Fruit fly (Drosophila melanogaster): ENCODE measurements around the gene CG4842.

Gene CG4842

DNA sequence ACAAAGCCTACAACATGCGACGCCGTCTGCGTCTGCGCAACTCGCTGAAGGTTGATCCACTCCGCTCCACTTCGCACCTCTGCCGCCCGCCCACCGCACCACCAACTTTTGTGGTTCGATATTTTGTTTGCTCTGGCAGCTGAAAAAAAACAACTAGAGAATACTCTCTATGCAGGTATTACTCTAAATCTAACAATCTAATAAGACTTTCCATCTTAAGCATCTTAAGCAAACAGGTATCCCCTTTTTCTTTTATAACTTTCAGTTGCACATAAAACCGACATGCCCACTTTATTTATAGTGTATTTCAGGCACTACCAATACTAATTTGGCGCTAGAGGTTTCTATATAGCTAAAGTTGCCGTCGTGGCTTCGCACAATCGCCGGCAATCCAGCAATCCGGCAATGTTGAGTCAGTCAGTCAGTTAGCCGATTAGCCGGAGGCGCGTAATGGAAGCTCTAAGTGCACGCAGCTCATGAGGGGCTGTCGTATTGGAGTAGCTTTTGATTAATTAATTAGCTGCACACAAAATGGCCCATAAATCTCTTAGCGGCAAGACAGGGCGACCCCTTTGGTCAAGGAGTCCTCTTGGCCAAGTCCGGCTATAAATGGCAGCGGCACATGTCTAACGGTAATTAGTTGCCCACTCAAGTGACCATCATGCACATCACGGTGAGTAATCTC, 39.8 kb upstream of the CG4842 start, which contains the start of gene CG13058 (continued):
- peak; percentile 90 for TF ChIP-seq Ada2b (GFP tag; IDR thresholded peaks at IDR 0.05)
- no peak for TF ChIP-seq CG1233 (GFP tag; optimal IDR thresholded peaks at IDR 0.05)
- no peak for TF ChIP-seq mirr (GFP tag; optimal IDR thresholded peaks at IDR 0.05)
- TF ChIP-seq trem (tag; optimal IDR thresholded peaks at IDR 0.05): no peak
- TF ChIP-seq ttk (GFP tag; IDR thresholded peaks at IDR 0.05): peak; percentile 44
- no peak for TF ChIP-seq Pdp1 (GFP tag; optimal IDR thresholded peaks at IDR 0.05)
- TF ChIP-seq pzg (GFP tag; optimal IDR thresholded peaks at IDR 0.05): no peak
- TF ChIP-seq tx (GFP tag; optimal IDR thresholded peaks at IDR 0.05): peak; percentile 72
- peak; percentile 36 for TF ChIP-seq CG8944 (GFP tag; optimal IDR thresholded peaks at IDR 0.05)
- no peak for TF ChIP-seq Dad (GFP tag; optimal IDR thresholded peaks at IDR 0.05)
- no peak for TF ChIP-seq insv (GFP tag; optimal IDR thresholded peaks at IDR 0.05)
- TF ChIP-seq MTF-1 (GFP tag; optimal IDR thresholded peaks at IDR 0.05; ENCODE audit: borderline replicate concordance): peak; percentile 7
- no peak; the same call in 1 of the 2 replicates for TF ChIP-seq CG4730 (GFP tag; IDR thresholded peaks at IDR 0.05)
- no peak for TF ChIP-seq Doc3 (GFP tag; IDR thresholded peaks at IDR 0.05; ENCODE audit: partially characterized antibody)
- peak; percentile 38 for TF ChIP-seq cwo (GFP tag; optimal IDR thresholded peaks at IDR 0.05)
- TF ChIP-seq CG15269 (tag; optimal IDR thresholded peaks at IDR 0.05): peak; percentile 86
- peak; percentile 36 for TF ChIP-seq CG13775 (GFP tag; optimal IDR thresholded peaks at IDR 0.05)
- peak; percentile 64 for TF ChIP-seq Ptx1 (GFP tag; IDR thresholded peaks at IDR 0.05)
- TF ChIP-seq CG5180 (GFP tag; optimal IDR thresholded peaks at IDR 0.05): peak; percentile 57
- peak; percentile 37 for TF ChIP-seq slp2 (GFP tag; optimal IDR thresholded peaks at IDR 0.05)
- no peak for TF ChIP-seq CG6654 (GFP tag; optimal IDR thresholded peaks at IDR 0.05)
- peak; percentile 42 for TF ChIP-seq zfh2 (GFP tag; optimal IDR thresholded peaks at IDR 0.05)
- TF ChIP-seq CG2199 (GFP tag; IDR thresholded peaks at IDR 0.05): no peak
- no peak for TF ChIP-seq CG33557 (GFP tag; optimal IDR thresholded peaks at IDR 0.05)
- TF ChIP-seq Hr78 (GFP tag; optimal IDR thresholded peaks at IDR 0.05): no peak
- no peak for TF ChIP-seq CG2202 (tag; optimal IDR thresholded peaks at IDR 0.05)
- no peak for TF ChIP-seq CG30020 (tag; optimal IDR thresholded peaks at IDR 0.05)
- TF ChIP-seq exex (tag; optimal IDR thresholded peaks at IDR 0.05): no peak
- TF ChIP-seq lmd (GFP tag; IDR thresholded peaks at IDR 0.05): peak; percentile 67
- peak; percentile 41 for TF ChIP-seq CG8089 (GFP tag; optimal IDR thresholded peaks at IDR 0.05)
- no peak for TF ChIP-seq Nf-YB (GFP tag; optimal IDR thresholded peaks at IDR 0.05)
- peak; percentile 83 for TF ChIP-seq CG11504 (tag; optimal IDR thresholded peaks at IDR 0.05)
- peak in 1 of 2 experiments; percentile 48 for TF ChIP-seq dpn (GFP tag; optimal IDR thresholded peaks at IDR 0.05)
- TF ChIP-seq TFAM (GFP tag; optimal IDR thresholded peaks at IDR 0.05): no peak
- TF ChIP-seq CG7372 (GFP tag; IDR thresholded peaks at IDR 0.05): no peak
- no peak for TF ChIP-seq vvl (GFP tag; IDR thresholded peaks at IDR 0.05)
- peak; percentile 74 for TF ChIP-seq Oli (tag; optimal IDR thresholded peaks at IDR 0.05)
- peak; percentile 53 for TF ChIP-seq CG17359 (tag; optimal IDR thresholded peaks at IDR 0.05)
- no peak for TF ChIP-seq mam (GFP tag; optimal IDR thresholded peaks at IDR 0.05)
- no peak for TF ChIP-seq hbn (GFP tag; IDR thresholded peaks at IDR 0.05; ENCODE audit: partially characterized antibody)
- peak; percentile 75 for TF ChIP-seq Sox102F (GFP tag; optimal IDR thresholded peaks at IDR 0.05)
- no peak for TF ChIP-seq Dip2 (GFP tag; IDR thresholded peaks at IDR 0.05)
- no peak for TF ChIP-seq fd102C (GFP tag; optimal IDR thresholded peaks at IDR 0.05)
- no peak for TF ChIP-seq ham (GFP tag; IDR thresholded peaks at IDR 0.05)
- TF ChIP-seq inv (GFP tag; IDR thresholded peaks at IDR 0.05; ENCODE audit: partially characterized antibody): no peak
- TF ChIP-seq prd (optimal IDR thresholded peaks at IDR 0.05): no peak
- TF ChIP-seq prd (GFP tag; IDR thresholded peaks at IDR 0.05): no peak; the same call in 2 of the 3 replicates
- TF ChIP-seq HLHmδ (GFP tag; optimal IDR thresholded peaks at IDR 0.05): no peak
- no peak for TF ChIP-seq B-H2 (GFP tag; optimal IDR thresholded peaks at IDR 0.05)

Data from whole organism, embryonic.